In the genomic region with DNA sequence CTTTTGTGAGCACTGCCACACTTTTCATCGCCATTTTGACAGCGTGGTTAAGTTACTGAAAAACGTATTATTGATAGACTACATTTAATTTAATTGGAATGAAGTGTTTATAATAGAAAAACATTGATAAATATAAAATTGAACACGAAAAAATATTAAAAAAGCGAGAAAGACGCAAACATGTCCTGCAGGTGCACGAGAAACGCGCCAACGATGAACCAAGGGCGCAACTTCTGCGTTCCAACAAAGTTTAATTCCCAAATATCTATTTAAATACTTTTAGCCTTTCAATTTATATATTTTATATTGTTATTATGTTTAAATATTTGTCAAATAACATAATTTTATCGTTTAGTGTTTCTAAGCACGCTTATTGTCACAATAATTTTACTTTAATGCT, we compare ENCODE assay signal across 2 worm cellular contexts.
TF ChIP-seq lines count a peak whose summit lies in the region.

A gene (minus strand): TSS at position 55 of the 400 bp plus-strand sequence.

TF ChIP-seq in whole organism, L1 larva, 84 proteins besides CTCF, POLR2A, EP300 and RAD21 (continued from another document):
- peak; percentile 18 for TF ChIP-seq fkh-8 (tag; optimal IDR thresholded peaks at IDR 0.05; lab: Kevin White, UChicago)
- peak; percentile 35 for TF ChIP-seq elt-2 (tag; optimal IDR thresholded peaks at IDR 0.05; lab: Kevin White, UChicago)
- TF ChIP-seq tbx-2 (tag; optimal IDR thresholded peaks at IDR 0.05; lab: Kevin White, UChicago) = peak; percentile 69
- TF ChIP-seq nhr-20 (tag; optimal IDR thresholded peaks at IDR 0.05; lab: Kevin White, UChicago) = peak; percentile 81
- TF ChIP-seq lin-39 (tag; optimal IDR thresholded peaks at IDR 0.05; lab: Kevin White, UChicago) = peak; percentile 43
- no peak for TF ChIP-seq Y116A8C.19 (tag; optimal IDR thresholded peaks at IDR 0.05; lab: Kevin White, UChicago; ENCODE audit: borderline replicate concordance)
- TF ChIP-seq snpc-4 (tag; optimal IDR thresholded peaks at IDR 0.05; lab: Kevin White, UChicago) = peak; percentile 52
- no peak for TF ChIP-seq hlh-17 (GFP tag; optimal IDR thresholded peaks at IDR 0.05; lab: Kevin White, UChicago; ENCODE audit: borderline replicate concordance)
- TF ChIP-seq nhr-76 (tag; optimal IDR thresholded peaks at IDR 0.05; lab: Kevin White, UChicago) = no peak
- peak; percentile 82 for TF ChIP-seq nhr-71 (tag; optimal IDR thresholded peaks at IDR 0.05; lab: Kevin White, UChicago)
- TF ChIP-seq efl-1 (optimal IDR thresholded peaks at IDR 0.05; lab: Kevin White, UChicago) = peak; percentile 65 to 81
- TF ChIP-seq efl-1 (GFP tag; optimal IDR thresholded peaks at IDR 0.05 in 1 of 2; lab: Kevin White, UChicago) = peak; percentile 73 to 96
- peak; percentile 39 for TF ChIP-seq lin-15B (tag; optimal IDR thresholded peaks at IDR 0.05; lab: Kevin White, UChicago)
- TF ChIP-seq nhr-47 (tag; optimal IDR thresholded peaks at IDR 0.05; lab: Kevin White, UChicago) = peak; percentile 76
- peak; percentile 78 for TF ChIP-seq dsc-1 (tag; optimal IDR thresholded peaks at IDR 0.05; lab: Kevin White, UChicago)

TF ChIP-seq in whole organism, L4 larva, 104 proteins besides CTCF, POLR2A, EP300 and RAD21 (continued from another document):
- TF ChIP-seq lin-1 (GFP tag; IDR thresholded peaks at IDR 0.05; lab: Robert Waterston, UW) (no peak), cey-2 (tag; optimal IDR thresholded peaks at IDR 0.05; lab: Kevin White, UChicago; ENCODE audit: borderline replicate concordance, insufficient read depth) (no peak), arid-1 (GFP tag; conservative IDR thresholded peaks at IDR 0.05; lab: Robert Waterston, UW) (0 out of 2 replicates have a peak, but pooled peaks have one; percentile 19), dmd-6 (GFP tag; IDR thresholded peaks at IDR 0.05; lab: Robert Waterston, UW) (no peak), pqm-1 (tag; optimal IDR thresholded peaks at IDR 0.05; lab: Kevin White, UChicago) (no peak), ctbp-1 (GFP tag; IDR thresholded peaks at IDR 0.05; lab: Robert Waterston, UW) (no peak), mes-2 (tag; optimal IDR thresholded peaks at IDR 0.05; lab: Kevin White, UChicago; ENCODE audit: poor library complexity, severe bottlenecking) (peak; percentile 82), spr-1 (tag; optimal IDR thresholded peaks at IDR 0.05; lab: Kevin White, UChicago) (no peak), lir-3 (tag; optimal IDR thresholded peaks at IDR 0.05; lab: Kevin White, UChicago) (no peak), daf-19 (GFP tag; conservative IDR thresholded peaks at IDR 0.05; lab: Robert Waterston, UW) (no peak), snpc-1.2 (GFP tag; IDR thresholded peaks at IDR 0.05; lab: Robert Waterston, UW) (no peak), zip-11 (GFP tag; IDR thresholded peaks at IDR 0.05; lab: Robert Waterston, UW) (no peak), pha-4 (GFP tag; IDR thresholded peaks at IDR 0.05; lab: Robert Waterston, UW) (no peak), pha-4 (tag; optimal IDR thresholded peaks at IDR 0.05; lab: Kevin White, UChicago) (peak; percentile 43), nhr-41 (GFP tag; IDR thresholded peaks at IDR 0.05; lab: Robert Waterston, UW) (no peak), egl-27 (tag; optimal IDR thresholded peaks at IDR 0.05; lab: Kevin White, UChicago) (no peak), hmg-1.1 (GFP tag; IDR thresholded peaks at IDR 0.05; lab: Robert Waterston, UW) (no peak), saeg-2 (GFP tag; IDR thresholded peaks at IDR 0.05; lab: Robert Waterston, UW) (no peak), nhr-25 (tag; optimal IDR thresholded peaks at IDR 0.05; lab: Kevin White, UChicago; ENCODE audit: borderline replicate concordance, insufficient read depth) (no peak), nhr-6 (tag; optimal IDR thresholded peaks at IDR 0.05; lab: Kevin White, UChicago) (no peak)
